Worm (Caenorhabditis elegans): Measurements from ENCODE around the gene rab-1.
A peak's percentile ranks its signal among the peaks of the same experiment; 100 is the strongest.

rab-1 gene

DNA sequence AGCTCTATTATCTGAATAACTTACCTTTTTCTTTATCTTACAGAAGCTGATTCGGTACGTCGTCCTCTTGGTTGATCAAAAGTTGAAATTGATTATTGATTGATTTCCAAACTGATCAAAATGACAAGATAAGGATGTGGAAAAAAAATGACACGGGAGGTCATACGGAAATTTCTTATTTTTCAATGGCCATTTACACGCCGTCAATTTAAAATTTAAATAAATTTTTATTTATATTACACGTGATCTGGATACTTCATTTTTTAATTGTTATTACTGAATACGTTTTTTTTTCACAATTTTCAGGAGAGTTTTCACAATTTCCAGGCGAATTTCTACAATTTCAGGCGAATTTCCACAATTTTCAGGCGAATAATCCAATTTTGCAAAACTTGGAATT, 12.1 kb upstream of the rab-1 start, which contains the start of gene Y75B7B.2:
TSS of gene Y75B7B.2 (minus strand) at position 101 of the 400 bp plus-strand sequence.
- TF ChIP-seq tag-97 (GFP tag; IDR thresholded peaks at IDR 0.05), result no peak
- TF ChIP-seq aha-1 (tag), result peak; percentile 12

DNA sequence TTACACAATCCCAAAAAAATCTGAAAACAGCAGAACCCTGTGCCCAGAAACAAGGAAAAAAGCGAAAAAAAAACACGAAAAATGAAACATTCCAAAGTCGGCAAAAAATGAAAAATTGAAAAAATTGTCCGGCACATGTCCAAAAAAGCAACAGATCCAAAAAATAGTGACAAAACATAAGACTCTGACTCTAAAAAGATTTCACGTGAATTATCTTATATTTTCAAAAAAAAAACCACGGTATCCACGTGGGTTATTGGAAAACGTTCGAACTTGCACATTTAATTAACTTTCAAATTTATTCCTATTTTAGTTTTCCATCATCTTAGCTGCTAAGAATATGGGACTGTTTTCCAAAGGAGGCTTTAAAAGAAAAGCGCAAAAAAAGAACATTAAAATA, 6.8 kb upstream of the rab-1 start, which contains the start of gene Y75B7B.1:
TSS of gene Y75B7B.1 (plus strand) at position 301 of the 400 bp plus-strand sequence.
- no peak for TF ChIP-seq ceh-44 (GFP tag; IDR thresholded peaks at IDR 0.05)
- TF ChIP-seq mxl-2 (GFP tag; conservative IDR thresholded peaks at IDR 0.05), result no peak
- TF ChIP-seq unc-39 (tag; optimal IDR thresholded peaks at IDR 0.05), result no peak
- no peak for TF ChIP-seq zag-1 (tag; optimal IDR thresholded peaks at IDR 0.05)
- TF ChIP-seq zip-11 (GFP tag; IDR thresholded peaks at IDR 0.05), result no peak
- no peak for TF ChIP-seq nhr-102 (tag; optimal IDR thresholded peaks at IDR 0.05)

DNA sequence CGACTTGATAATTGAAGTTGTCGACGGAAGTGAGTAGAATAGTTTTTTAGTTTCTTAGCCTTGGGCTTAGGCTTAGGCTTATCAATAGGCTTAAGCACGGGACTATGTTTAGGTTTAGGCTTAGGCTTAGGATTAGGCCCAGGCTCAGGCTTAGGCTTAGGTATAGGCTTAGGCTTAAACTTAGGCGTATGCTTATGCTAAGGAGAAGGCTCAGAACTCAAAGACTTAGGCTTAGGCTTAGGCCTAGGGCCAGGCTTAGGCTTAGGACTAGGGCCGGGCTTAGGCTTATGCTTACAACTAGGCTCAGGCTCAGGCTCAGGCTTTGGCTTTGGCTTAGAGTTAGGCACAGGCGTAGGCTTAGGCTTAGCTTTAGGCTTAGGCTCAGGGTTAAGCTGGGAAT, 2.8 kb upstream of the rab-1 start:
- TF ChIP-seq unc-62 (GFP tag; optimal IDR thresholded peaks at IDR 0.05 in 1 of 2), result peak in 1 of 2 experiments; percentile 68
- no peak for TF ChIP-seq unc-62 (tag; optimal IDR thresholded peaks at IDR 0.05)
- TF ChIP-seq Y48G9A.11 (GFP tag; IDR thresholded peaks at IDR 0.05), result no peak

DNA sequence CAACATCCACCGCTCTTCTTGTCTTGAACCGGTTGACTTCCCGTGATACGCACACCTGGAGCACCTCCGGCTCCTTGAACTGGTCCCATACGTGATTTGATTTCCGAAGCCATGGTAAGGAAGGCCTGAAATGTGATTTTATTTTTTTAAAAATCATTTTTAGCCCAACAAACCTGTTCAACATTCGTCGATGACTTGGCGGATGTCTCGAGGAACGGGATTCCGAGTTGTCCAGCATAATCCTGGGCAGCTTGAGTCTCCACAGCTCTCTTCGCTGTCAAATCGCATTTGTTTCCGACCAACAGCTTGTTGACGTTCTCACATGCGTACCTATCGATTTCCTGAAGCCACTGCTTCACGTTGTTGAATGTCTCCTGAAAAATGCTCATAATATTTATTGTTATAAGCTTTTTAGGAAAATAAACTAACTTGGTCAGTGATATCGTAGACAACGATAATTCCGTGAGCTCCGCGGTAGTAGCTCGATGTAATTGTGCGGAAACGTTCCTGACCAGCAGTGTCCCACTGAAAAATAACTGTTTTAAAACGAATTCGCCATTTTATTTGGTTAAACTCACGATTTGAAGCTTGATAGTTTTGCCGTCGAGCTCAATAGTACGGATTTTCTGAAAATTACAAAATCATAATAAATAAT, 584 bp downstream of the rab-1 start:
- TF ChIP-seq unc-130 (GFP tag; optimal IDR thresholded peaks at IDR 0.05) (no peak), mxl-3 (GFP tag; optimal IDR thresholded peaks at IDR 0.05) (peak; percentile 1), ceh-44 (GFP tag; IDR thresholded peaks at IDR 0.05) (0 out of 2 replicates have a peak, but pooled peaks have one; percentile 2), mes-2 (tag; optimal IDR thresholded peaks at IDR 0.05; ENCODE audit: poor library complexity, severe bottlenecking) (peak; percentile 11), daf-12 (tag; optimal IDR thresholded peaks at IDR 0.05) (no peak), lin-13 (GFP tag; optimal IDR thresholded peaks at IDR 0.05) (no peak), Y105C5A.15 (GFP tag; IDR thresholded peaks at IDR 0.05) (no peak)

DNA sequence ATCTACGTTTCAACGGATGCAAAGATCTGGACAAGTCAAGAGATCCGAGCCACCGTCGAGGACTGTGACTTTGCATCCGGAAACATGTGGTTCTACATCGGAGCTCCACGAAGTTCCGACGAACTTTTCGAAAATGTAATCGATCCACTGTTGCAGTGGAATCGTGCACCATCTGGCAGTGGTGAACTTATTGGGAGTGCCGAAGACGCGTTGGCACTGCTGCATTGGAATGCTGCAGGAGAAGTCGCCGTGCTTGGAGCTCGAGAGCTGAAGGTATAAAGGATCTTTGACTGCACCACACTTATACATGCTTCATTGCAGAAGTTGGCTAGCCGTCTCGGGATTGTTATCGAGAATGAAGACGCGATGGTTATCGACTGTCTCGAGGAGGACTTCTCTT, 1.8 kb downstream of the rab-1 start:
- TF ChIP-seq aha-1 (tag) (peak; percentile 99), F49E8.2 (tag; optimal IDR thresholded peaks at IDR 0.05; ENCODE audit: borderline replicate concordance) (peak; percentile 27), set-16 (GFP tag; IDR thresholded peaks at IDR 0.05) (peak; percentile 29; the same call in 1 of the 2 replicates), daf-16 (GFP tag; optimal IDR thresholded peaks at IDR 0.05) (no peak), daf-16 (tag; optimal IDR thresholded peaks at IDR 0.05) (peak; percentile 19), ama-1 (optimal IDR thresholded peaks at IDR 0.05) (peak; percentile 61), dve-1 (tag; optimal IDR thresholded peaks at IDR 0.05; ENCODE audit: insufficient read depth) (no peak), duxl-1 (tag; optimal IDR thresholded peaks at IDR 0.05; ENCODE audit: poor library complexity) (peak; percentile 15), spr-3 (GFP tag; optimal IDR thresholded peaks at IDR 0.05) (peak; percentile 0), egl-43 (GFP tag; IDR thresholded peaks at IDR 0.05) (peak; percentile 34; the same call in 1 of the 2 replicates), arid-1 (GFP tag; conservative IDR thresholded peaks at IDR 0.05) (no peak)

DNA sequence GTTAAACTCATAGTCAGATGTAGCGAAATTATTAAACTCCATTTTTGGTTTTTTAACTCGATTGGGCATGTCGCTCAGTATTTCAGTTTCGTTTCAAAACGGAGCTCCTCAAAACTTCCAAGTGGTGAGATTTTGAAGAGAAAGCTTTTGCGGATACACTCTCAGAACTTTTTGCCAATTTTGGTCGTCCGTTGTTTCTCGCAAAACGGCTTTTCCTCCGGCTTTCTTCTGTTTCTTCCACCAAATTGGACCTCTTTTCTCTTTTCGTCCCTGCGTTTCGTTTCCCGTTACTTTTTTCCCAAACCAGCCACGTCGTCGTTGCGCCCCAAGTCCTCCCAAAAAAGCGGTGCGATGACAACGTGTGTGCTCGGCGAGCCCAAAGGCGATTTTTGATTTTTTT, 3.7 kb downstream of the rab-1 start, which contains the start of gene C39F7.1:
TSS of gene C39F7.1 (plus strand) at position 301 of the 400 bp plus-strand sequence.
- TF ChIP-seq lim-7 (GFP tag; IDR thresholded peaks at IDR 0.05) (no peak), ceh-32 (tag; optimal IDR thresholded peaks at IDR 0.05; ENCODE audit: poor library complexity) (no peak), F44E2.7 (GFP tag; IDR thresholded peaks at IDR 0.05) (no peak), nhr-28 (tag; optimal IDR thresholded peaks at IDR 0.05) (no peak), spr-1 (tag; optimal IDR thresholded peaks at IDR 0.05) (no peak), daf-16 (GFP tag; optimal IDR thresholded peaks at IDR 0.05) (no peak), daf-16 (tag; optimal IDR thresholded peaks at IDR 0.05) (no peak), mes-2 (tag; optimal IDR thresholded peaks at IDR 0.05; ENCODE audit: poor library complexity, severe bottlenecking) (no peak), Y5F2A.4 (GFP tag; optimal IDR thresholded peaks at IDR 0.05) (no peak), nhr-11 (tag; optimal IDR thresholded peaks at IDR 0.05) (no peak), F26F4.8 (GFP tag; conservative IDR thresholded peaks at IDR 0.05) (no peak), egl-43 (GFP tag; IDR thresholded peaks at IDR 0.05) (no peak), hlh-30 (tag; optimal IDR thresholded peaks at IDR 0.05; ENCODE audit: insufficient read depth) (no peak)
